Fruit fly (Drosophila melanogaster): ENCODE data around the gene CG31673.

dm6 chr2L:20783044-20783443, 46.4 kb upstream of the CG31673 start:
- TF ChIP-seq CG3032 (tag; optimal IDR thresholded peaks at IDR 0.05) (no peak), CG31627 (GFP tag; optimal IDR thresholded peaks at IDR 0.05) (no peak), Sox15 (GFP tag; optimal IDR thresholded peaks at IDR 0.05) (no peak)
